Worm (Caenorhabditis elegans) whole organism, late embryonic: ENCODE data around the gene T21D12.12.

Experiments used
- dmd-4 ChIP-seq: sonication (generic microtip); optimal IDR thresholded peaks from 2 replicates; lab custom pipeline; 2016; ENCODE audit warnings: borderline replicate concordance, missing genetic modification characterization, missing compliant biosample characterization
- hlh-30 ChIP-seq: sonication (generic microtip); optimal IDR thresholded peaks from 2 replicates; lab custom pipeline; 2017; ENCODE audit warnings: antibody characterized with exemption, missing genetic modification characterization, missing compliant biosample characterization; ENCODE audit not compliant: insufficient read depth
- mec-3 ChIP-seq: sonication (generic microtip); optimal IDR thresholded peaks from 2 replicates; lab custom pipeline; 2016; ENCODE audit warnings: borderline replicate concordance, missing genetic modification characterization, missing compliant biosample characterization
- tbx-2 ChIP-seq: sonication (generic microtip); optimal IDR thresholded peaks from 2 replicates; lab custom pipeline; 2016; ENCODE audit warnings: missing genetic modification characterization, missing compliant biosample characterization

- TF ChIP-seq dmd-4 (tag; lab: Kevin White, UChicago) = no peak
- no peak for TF ChIP-seq tbx-2 (tag; lab: Kevin White, UChicago)
- no peak for TF ChIP-seq mec-3 (tag; lab: Kevin White, UChicago)
- TF ChIP-seq hlh-30 (tag; lab: Kevin White, UChicago) = no peak
Measured at ce11 chrIV:290387-290786, 24.1 kb downstream of the T21D12.12 start.
